Fruit fly (Drosophila melanogaster): ENCODE results near the gene kst.

DNA sequence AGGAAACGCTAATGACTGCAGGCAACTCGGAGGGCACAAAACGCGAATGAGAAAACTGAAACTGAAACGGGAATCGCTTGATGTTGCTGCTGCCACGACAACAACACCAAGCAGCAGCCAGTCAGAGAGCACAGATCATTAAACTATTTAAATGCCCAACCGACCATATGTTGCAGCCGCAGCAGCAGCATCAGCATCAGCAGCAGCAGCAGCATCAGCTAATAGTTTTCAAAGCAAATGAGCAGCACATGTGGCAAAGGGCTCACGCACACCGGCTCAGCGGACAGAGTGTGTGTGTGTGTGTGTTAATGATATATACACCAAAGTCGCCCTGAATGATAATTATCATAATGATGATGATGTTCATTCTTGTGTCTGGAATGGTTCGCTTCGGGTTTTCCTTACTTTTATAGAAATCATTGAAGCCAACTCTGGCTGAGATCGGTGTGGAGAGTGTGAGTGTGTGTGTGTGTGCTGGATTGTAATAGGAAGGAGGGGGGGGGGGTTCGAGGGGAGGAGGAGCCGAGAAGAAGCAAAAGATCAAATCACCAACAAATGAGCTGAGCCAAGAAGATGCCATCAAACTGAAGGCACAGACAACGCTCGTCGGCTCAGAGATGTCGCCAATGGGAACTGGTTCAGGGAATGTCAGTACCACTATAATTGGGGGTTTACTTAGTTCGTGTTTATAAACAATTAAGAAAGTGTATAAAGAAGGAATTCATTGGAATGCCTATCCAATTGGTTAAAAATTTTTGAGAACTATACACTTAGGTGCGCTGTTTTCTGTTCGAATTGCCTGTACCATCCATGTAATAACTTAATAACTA is 72.4 kb downstream of the kst start:
- TF ChIP-seq CG11902 (GFP tag; optimal IDR thresholded peaks at IDR 0.05), result no peak
- TF ChIP-seq CG6808 (GFP tag; optimal IDR thresholded peaks at IDR 0.05), result no peak
- no peak for TF ChIP-seq CG11762 (GFP tag; optimal IDR thresholded peaks at IDR 0.05; ENCODE audit: insufficient read depth)
- no peak for TF ChIP-seq vri (GFP tag; optimal IDR thresholded peaks at IDR 0.05)
- no peak for TF ChIP-seq dsx (GFP tag; optimal IDR thresholded peaks at IDR 0.05; ENCODE audit: poor library complexity, severe bottlenecking)
- no peak for TF ChIP-seq pdm3 (GFP tag; optimal IDR thresholded peaks at IDR 0.05)
- no peak for TF ChIP-seq CG15336 (GFP tag; IDR thresholded peaks at IDR 0.05)
- no peak for TF ChIP-seq CG3919 (GFP tag; optimal IDR thresholded peaks at IDR 0.05)
- no peak for TF ChIP-seq acj6 (GFP tag; optimal IDR thresholded peaks at IDR 0.05)
- no peak for TF ChIP-seq CG32006 (GFP tag; optimal IDR thresholded peaks at IDR 0.05)
- TF ChIP-seq salr (GFP tag; optimal IDR thresholded peaks at IDR 0.05), result no peak
- TF ChIP-seq CG10669 (GFP tag; optimal IDR thresholded peaks at IDR 0.05), result no peak
- TF ChIP-seq Blimp-1 (GFP tag; optimal IDR thresholded peaks at IDR 0.05), result no peak

Measured in whole organism, prepupa.